Fruit fly (Drosophila melanogaster) whole organism, embryonic: ENCODE results near the gene CG5541.
A peak's percentile ranks its signal among the peaks of the same experiment; 100 is the strongest.

ENCODE experiments used
- Antp ChIP-seq: fragments of 200-800 bp; sonication (Bioruptor generic); optimal IDR thresholded peaks from 3 replicates; lab custom pipeline; 2016; ENCODE audit warnings: missing biosample characterization, missing genetic modification characterization
- Bgb ChIP-seq: fragments of 200-800 bp; sonication (Bioruptor generic); IDR thresholded peaks from 2 replicates; pipeline ENCODE4 v1.3.6; 2022; ENCODE audit warnings: missing biosample characterization, missing genetic modification characterization; ENCODE audit not compliant: partially characterized antibody
- CG10267 ChIP-seq: fragments of 200-800 bp; sonication (Bioruptor generic); optimal IDR thresholded peaks from 2 replicates; lab custom pipeline; 2018; ENCODE audit warnings: missing biosample characterization, mild to moderate bottlenecking, missing genetic modification characterization, moderate library complexity
- CG10462 ChIP-seq: fragments of 200-800 bp; sonication (Bioruptor generic); optimal IDR thresholded peaks from 2 replicates; lab custom pipeline; 2016; ENCODE audit warnings: missing biosample characterization, missing genetic modification characterization
- CG11504 ChIP-seq: fragments of 200-800 bp; sonication (Bioruptor generic); optimal IDR thresholded peaks from 3 replicates; lab custom pipeline; 2019; ENCODE audit warnings: missing biosample characterization, mild to moderate bottlenecking, missing genetic modification characterization, moderate library complexity
- CG12104 ChIP-seq: fragments of 200-800 bp; sonication (Bioruptor generic); optimal IDR thresholded peaks from 3 replicates; lab custom pipeline; 2016; ENCODE audit warnings: missing biosample characterization, missing genetic modification characterization
- CG12299 ChIP-seq: fragments of 200-800 bp; sonication (Bioruptor generic); optimal IDR thresholded peaks from 2 replicates; lab custom pipeline; 2018; ENCODE audit warnings: missing biosample characterization, mild to moderate bottlenecking, missing genetic modification characterization
- CG1233 ChIP-seq: fragments of 200-800 bp; sonication (Bioruptor generic); optimal IDR thresholded peaks from 4 replicates; lab custom pipeline; 2018; ENCODE audit warnings: missing biosample characterization, mild to moderate bottlenecking, missing genetic modification characterization
- CG13287 ChIP-seq: fragments of 200-800 bp; sonication (Bioruptor generic); IDR thresholded peaks from 2 replicates; pipeline ENCODE4 v1.3.6; 2022; ENCODE audit warnings: missing biosample characterization, missing genetic modification characterization; ENCODE audit not compliant: partially characterized antibody
- CG15601 ChIP-seq: fragments of 200-800 bp; sonication (Bioruptor generic); optimal IDR thresholded peaks from 3 replicates; lab custom pipeline; 2019; ENCODE audit warnings: missing biosample characterization, mild to moderate bottlenecking, missing genetic modification characterization, moderate library complexity
- CG16779 ChIP-seq: fragments of 200-800 bp; sonication (Bioruptor generic); IDR thresholded peaks from 2 replicates; pipeline ENCODE4 v1.3.6; 2022; ENCODE audit warnings: missing biosample characterization, missing genetic modification characterization
- CG16863 ChIP-seq: fragments of 200-800 bp; sonication (Bioruptor generic); optimal IDR thresholded peaks from 3 replicates; lab custom pipeline; 2016; ENCODE audit warnings: missing biosample characterization, missing genetic modification characterization
- CG3847 ChIP-seq: fragments of 200-800 bp; sonication (Bioruptor generic); IDR thresholded peaks from 2 replicates; pipeline ENCODE4 v1.3.6; 2022; ENCODE audit warnings: missing biosample characterization, missing genetic modification characterization
- CG42726 ChIP-seq: fragments of 200-800 bp; sonication (Bioruptor generic); IDR thresholded peaks from 2 replicates; pipeline ENCODE4 v1.3.6; 2022; ENCODE audit warnings: missing biosample characterization, missing genetic modification characterization; ENCODE audit not compliant: partially characterized antibody
- CG4707 ChIP-seq: fragments of 200-800 bp; sonication (Bioruptor generic); optimal IDR thresholded peaks from 2 replicates; lab custom pipeline; 2018; ENCODE audit warnings: missing biosample characterization, mild to moderate bottlenecking, missing genetic modification characterization, moderate library complexity
- CG6854 ChIP-seq: fragments of 200-800 bp; sonication (Bioruptor generic); optimal IDR thresholded peaks from 3 replicates; lab custom pipeline; 2017; ENCODE audit warnings: missing biosample characterization, mild to moderate bottlenecking, missing genetic modification characterization
- CG9817 ChIP-seq: fragments of 200-800 bp; sonication (Bioruptor generic); optimal IDR thresholded peaks from 2 replicates; lab custom pipeline; 2018; ENCODE audit warnings: missing biosample characterization, mild to moderate bottlenecking, missing genetic modification characterization, moderate library complexity
- CkIIα-i1 ChIP-seq: fragments of 200-800 bp; sonication (Bioruptor generic); IDR thresholded peaks from 2 replicates; pipeline ENCODE4 v1.3.6; 2022; ENCODE audit warnings: missing biosample characterization, missing genetic modification characterization
- D19A ChIP-seq: fragments of 200-800 bp; optimal IDR thresholded peaks from 3 replicates; lab custom pipeline; 2019; ENCODE audit warnings: missing biosample characterization, mild to moderate bottlenecking, missing genetic modification characterization, moderate library complexity
- E2f1 ChIP-seq: fragments of 200-800 bp; sonication (Bioruptor generic); IDR thresholded peaks from 2 replicates; pipeline ENCODE4 v1.3.6; 2022; ENCODE audit warnings: missing biosample characterization, missing genetic modification characterization
- Hr51 ChIP-seq, 2 experiments: fragments of 200-800 bp; sonication (Bioruptor generic); optimal IDR thresholded peaks; 2 replicates in 1 of 2; 3 replicates in 1 of 2; lab custom pipeline; 2016 to 2018; ENCODE audit warnings: missing biosample characterization in 2 of 2, missing genetic modification characterization in 2 of 2, mild to moderate bottlenecking in 1 of 2, moderate library complexity in 1 of 2
- Hr78 ChIP-seq, 2 experiments: fragments of 200-800 bp in 1 of 2; fragments of >200 bp in 1 of 2; sonication (Bioruptor generic) in 1 of 2; optimal IDR thresholded peaks; 2 replicates each; lab custom pipeline; 2017 to 2019; ENCODE audit warnings: missing biosample characterization in 2 of 2, missing genetic modification characterization in 2 of 2, mild to moderate bottlenecking in 1 of 2, moderate library complexity in 1 of 2
- Jarid2 ChIP-seq: fragments of 200-800 bp; sonication (Bioruptor generic); optimal IDR thresholded peaks from 3 replicates; lab custom pipeline; 2017; ENCODE audit warnings: mild to moderate bottlenecking, missing biosample characterization, missing genetic modification reagents, missing genetic modification characterization
- Nf-YA ChIP-seq: fragments of 200-800 bp; sonication (Bioruptor generic); IDR thresholded peaks from 2 replicates; pipeline ENCODE4 v1.3.6; 2022; ENCODE audit warnings: missing biosample characterization, missing genetic modification characterization
- NfI ChIP-seq: fragments of 200-800 bp; sonication (Bioruptor generic); optimal IDR thresholded peaks from 3 replicates; lab custom pipeline; 2018; ENCODE audit warnings: missing biosample characterization, mild to moderate bottlenecking, missing genetic modification characterization, moderate library complexity
- Rx ChIP-seq: fragments of 200-800 bp; sonication (Bioruptor generic); IDR thresholded peaks from 2 replicates; pipeline ENCODE4 v1.3.6; 2022; ENCODE audit warnings: missing biosample characterization, missing genetic modification characterization
- Six4 ChIP-seq: fragments of 200-800 bp; sonication (Bioruptor generic); optimal IDR thresholded peaks from 2 replicates; lab custom pipeline; 2016; ENCODE audit warnings: missing biosample characterization, missing genetic modification characterization
- Trl ChIP-seq, 3 experiments: fragments of >200 bp in 2 of 3; fragments of 200-800 bp in 1 of 3; sonication (Bioruptor generic) in 1 of 3; optimal IDR thresholded peaks; 2 replicates in 1 of 3; 3 replicates in 2 of 3; lab custom pipeline; 2016 to 2017; ENCODE audit warnings: missing biosample characterization in 1 of 3, missing genetic modification characterization in 1 of 3
- bsh ChIP-seq, 2 experiments: fragments of 200-800 bp; sonication (Bioruptor generic); optimal IDR thresholded peaks; 2 replicates each; lab custom pipeline; 2017 to 2018; ENCODE audit warnings: mild to moderate bottlenecking in 2 of 2, missing biosample characterization in 2 of 2, missing genetic modification characterization in 2 of 2, moderate library complexity in 1 of 2
- cato ChIP-seq: fragments of 200-800 bp; sonication (Bioruptor generic); optimal IDR thresholded peaks from 2 replicates; lab custom pipeline; 2016; ENCODE audit warnings: missing biosample characterization, missing genetic modification characterization, borderline replicate concordance
- cwo ChIP-seq: fragments of 200-800 bp; sonication (Bioruptor generic); optimal IDR thresholded peaks from 3 replicates; lab custom pipeline; 2017; ENCODE audit warnings: missing biosample characterization, missing genetic modification characterization, mild to moderate bottlenecking, moderate library complexity, missing genetic modification reagents
- dmrt11E ChIP-seq: fragments of 200-800 bp; sonication (Bioruptor generic); optimal IDR thresholded peaks from 3 replicates; lab custom pipeline; 2018; ENCODE audit warnings: missing biosample characterization, mild to moderate bottlenecking, missing genetic modification characterization, moderate library complexity
- dysf ChIP-seq: fragments of 200-800 bp; sonication (Bioruptor generic); IDR thresholded peaks from 3 replicates; pipeline ENCODE4 v1.3.6; 2022; ENCODE audit warnings: missing biosample characterization, missing genetic modification characterization
- fd3F ChIP-seq: fragments of 200-800 bp; sonication (Bioruptor generic); optimal IDR thresholded peaks from 2 replicates; lab custom pipeline; 2018; ENCODE audit warnings: missing biosample characterization, mild to moderate bottlenecking, missing genetic modification characterization, moderate library complexity
- grn ChIP-seq: fragments of 200-800 bp; sonication (Bioruptor generic); optimal IDR thresholded peaks from 3 replicates; lab custom pipeline; 2017; ENCODE audit warnings: missing biosample characterization, missing genetic modification characterization
- maf-S ChIP-seq: fragments of 200-800 bp; sonication (Bioruptor generic); optimal IDR thresholded peaks from 2 replicates; lab custom pipeline; 2016; ENCODE audit warnings: missing biosample characterization, missing genetic modification characterization
- onecut ChIP-seq: fragments of 200-800 bp; sonication (Bioruptor generic); IDR thresholded peaks from 2 replicates; pipeline ENCODE4 v1.3.6; 2022; ENCODE audit warnings: missing biosample characterization, missing genetic modification characterization
- otp ChIP-seq: fragments of 200-800 bp; sonication (Bioruptor generic); IDR thresholded peaks from 3 replicates; pipeline ENCODE4, ENCODE4 v1.3.6; 2022; ENCODE audit warnings: missing biosample characterization, missing genetic modification characterization
- pfk ChIP-seq: fragments of 200-800 bp; sonication (Bioruptor generic); optimal IDR thresholded peaks from 2 replicates; lab custom pipeline; 2018; ENCODE audit warnings: missing biosample characterization, mild to moderate bottlenecking, missing genetic modification characterization, moderate library complexity
- pum ChIP-seq: fragments of 200-800 bp; sonication (Bioruptor generic); optimal IDR thresholded peaks from 2 replicates; lab custom pipeline; 2016; ENCODE audit warnings: missing biosample characterization, missing genetic modification characterization
- sob ChIP-seq: fragments of 200-800 bp; sonication (Bioruptor generic); IDR thresholded peaks from 2 replicates; pipeline ENCODE4 v1.3.6; 2022; ENCODE audit warnings: missing biosample characterization, missing genetic modification characterization
- ssp ChIP-seq: fragments of 200-800 bp; sonication (Bioruptor generic); IDR thresholded peaks from 2 replicates; pipeline ENCODE4 v1.3.6; 2022; ENCODE audit warnings: missing biosample characterization, missing genetic modification characterization
- tap ChIP-seq: fragments of 200-800 bp; optimal IDR thresholded peaks from 3 replicates; lab custom pipeline; 2019; ENCODE audit warnings: missing biosample characterization, mild to moderate bottlenecking, missing genetic modification characterization, moderate library complexity
- wdn ChIP-seq: fragments of 200-800 bp; sonication (Bioruptor generic); IDR thresholded peaks from 2 replicates; pipeline ENCODE4 v1.3.6; 2022; ENCODE audit warnings: missing biosample characterization, missing genetic modification characterization
- yki ChIP-seq: fragments of >200 bp; optimal IDR thresholded peaks from 3 replicates; lab custom pipeline; 2018
- zen ChIP-seq: fragments of 200-800 bp; sonication (Bioruptor generic); optimal IDR thresholded peaks from 3 replicates; lab custom pipeline; 2018; ENCODE audit warnings: missing biosample characterization, mild to moderate bottlenecking, missing genetic modification characterization, moderate library complexity
- zfh1 ChIP-seq: fragments of 200-800 bp; sonication (Bioruptor generic); IDR thresholded peaks from 3 replicates; pipeline ENCODE4 v1.3.6; 2022; ENCODE audit warnings: missing biosample characterization, missing genetic modification characterization

CG5541 gene

DNA sequence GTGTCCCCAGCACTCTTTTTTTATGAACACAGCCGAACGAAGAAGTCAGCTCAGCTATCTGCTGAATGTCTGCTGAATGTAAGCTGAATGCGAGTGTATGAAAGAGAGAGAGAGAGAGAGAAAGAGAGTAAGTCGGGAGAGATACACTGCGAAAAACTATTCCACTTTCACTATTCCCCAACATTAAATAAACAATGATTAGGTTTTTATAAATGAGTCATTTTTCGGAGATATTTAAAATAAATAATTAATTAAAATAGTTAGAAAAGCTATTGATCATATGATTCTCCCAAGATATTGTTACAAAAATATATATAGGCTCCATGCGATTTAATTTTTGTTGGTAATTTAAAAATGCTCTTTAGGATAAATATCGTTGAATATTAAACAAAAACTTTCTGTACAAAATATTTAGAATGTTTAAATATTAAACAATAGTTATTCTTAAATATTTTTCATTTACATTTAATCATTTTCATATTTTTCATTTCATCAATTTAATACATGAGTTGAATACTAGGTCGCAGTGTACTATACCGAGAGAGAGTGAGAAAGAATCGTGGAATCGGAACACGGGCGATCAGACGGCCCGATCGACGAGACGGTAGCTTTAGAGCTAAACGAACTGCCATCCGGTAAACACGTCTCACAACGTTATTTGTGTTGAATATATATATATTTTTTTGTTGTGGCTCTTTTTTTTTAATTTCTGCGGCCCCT, 19.9 kb upstream of the CG5541 start, which contains the start of gene be (continued):
- TF ChIP-seq CG9817 (tag; lab: Kevin White, UChicago) (peak; percentile 20), Trl (optimal IDR thresholded peaks at IDR 0.05; lab: Kevin White, UChicago) (peak; percentile 81 to 86), Trl (GFP tag; optimal IDR thresholded peaks at IDR 0.05; lab: Kevin White, UChicago) (no peak), CG42726 (GFP tag; lab: Robert Waterston, UW) (no peak), Jarid2 (GFP tag; lab: Kevin White, UChicago) (peak; percentile 81), CG4707 (GFP tag; lab: Kevin White, UChicago) (peak; percentile 3), sob (GFP tag; lab: Robert Waterston, UW) (peak; percentile 37; the same call in 1 of the 2 replicates), grn (GFP tag; lab: Kevin White, UChicago) (no peak), Six4 (peak; percentile 65), yki (lab: Kevin White, UChicago) (peak; percentile 11), otp (GFP tag; lab: Robert Waterston, UW) (0 out of 3 replicates have a peak, but pooled peaks have one; percentile 29), NfI (GFP tag; lab: Kevin White, UChicago) (peak; percentile 1), CG13287 (GFP tag; lab: Robert Waterston, UW) (peak; percentile 10; the same call in 1 of the 2 replicates), D19A (tag; lab: Kevin White, UChicago) (peak; percentile 57), Rx (no peak), CG15601 (tag; lab: Kevin White, UChicago) (peak; percentile 71), ssp (GFP tag; lab: Robert Waterston, UW) (peak; percentile 51; the same call in 1 of the 2 replicates), cwo (peak; percentile 49), CG12299 (tag; lab: Kevin White, UChicago) (peak; percentile 58), dmrt11E (peak; percentile 84), wdn (peak; percentile 57; the same call in 1 of the 2 replicates), CG6854 (GFP tag; lab: Kevin White, UChicago) (peak; percentile 15), CG16779 (no peak), fd3F (GFP tag; lab: Kevin White, UChicago) (peak; percentile 54), bsh (GFP tag; optimal IDR thresholded peaks at IDR 0.05; lab: Kevin White, UChicago) (peak in 1 of 2 experiments; percentile 66), zfh1 (GFP tag; lab: Robert Waterston, UW) (peak; percentile 6; the same call in 1 of the 3 replicates), pfk (GFP tag; lab: Kevin White, UChicago) (peak; percentile 87), CkIIα-i1 (GFP tag; lab: Robert Waterston, UW) (no peak), tap (tag; lab: Kevin White, UChicago) (peak; percentile 61), CG3847 (GFP tag; lab: Robert Waterston, UW) (peak; percentile 61), Hr51 (GFP tag; optimal IDR thresholded peaks at IDR 0.05; lab: Kevin White, UChicago) (peak in 1 of 2 experiments; percentile 82), Nf-YA (GFP tag; lab: Robert Waterston, UW) (0 out of 2 replicates have a peak, but pooled peaks have one; percentile 16), CG10267 (tag; lab: Kevin White, UChicago) (peak; percentile 83), onecut (0 out of 2 replicates have a peak, but pooled peaks have one; percentile 23), Antp (GFP tag; lab: Kevin White, UChicago) (no peak), pum (no peak), maf-S (GFP tag; lab: Kevin White, UChicago) (no peak), CG16863 (GFP tag; lab: Kevin White, UChicago) (no peak), CG1233 (peak; percentile 64), cato (GFP tag; lab: Kevin White, UChicago) (peak; percentile 18), Bgb (peak; percentile 14; the same call in 1 of the 2 replicates), zen (tag; lab: Kevin White, UChicago) (peak; percentile 65), dysf (GFP tag; lab: Robert Waterston, UW) (peak; percentile 83), Hr78 (GFP tag; optimal IDR thresholded peaks at IDR 0.05; lab: Kevin White, UChicago) (peak in 1 of 2 experiments; percentile 41), CG10462 (GFP tag; lab: Kevin White, UChicago) (peak; percentile 12), CG12104 (GFP tag; lab: Kevin White, UChicago) (peak; percentile 73), CG11504 (tag; lab: Kevin White, UChicago) (peak; percentile 88), E2f1 (GFP tag; lab: Robert Waterston, UW) (0 out of 2 replicates have a peak, but pooled peaks have one; percentile 15)
